Fruit fly (Drosophila melanogaster): Measurements from ENCODE around the gene CG17036.

DNA sequence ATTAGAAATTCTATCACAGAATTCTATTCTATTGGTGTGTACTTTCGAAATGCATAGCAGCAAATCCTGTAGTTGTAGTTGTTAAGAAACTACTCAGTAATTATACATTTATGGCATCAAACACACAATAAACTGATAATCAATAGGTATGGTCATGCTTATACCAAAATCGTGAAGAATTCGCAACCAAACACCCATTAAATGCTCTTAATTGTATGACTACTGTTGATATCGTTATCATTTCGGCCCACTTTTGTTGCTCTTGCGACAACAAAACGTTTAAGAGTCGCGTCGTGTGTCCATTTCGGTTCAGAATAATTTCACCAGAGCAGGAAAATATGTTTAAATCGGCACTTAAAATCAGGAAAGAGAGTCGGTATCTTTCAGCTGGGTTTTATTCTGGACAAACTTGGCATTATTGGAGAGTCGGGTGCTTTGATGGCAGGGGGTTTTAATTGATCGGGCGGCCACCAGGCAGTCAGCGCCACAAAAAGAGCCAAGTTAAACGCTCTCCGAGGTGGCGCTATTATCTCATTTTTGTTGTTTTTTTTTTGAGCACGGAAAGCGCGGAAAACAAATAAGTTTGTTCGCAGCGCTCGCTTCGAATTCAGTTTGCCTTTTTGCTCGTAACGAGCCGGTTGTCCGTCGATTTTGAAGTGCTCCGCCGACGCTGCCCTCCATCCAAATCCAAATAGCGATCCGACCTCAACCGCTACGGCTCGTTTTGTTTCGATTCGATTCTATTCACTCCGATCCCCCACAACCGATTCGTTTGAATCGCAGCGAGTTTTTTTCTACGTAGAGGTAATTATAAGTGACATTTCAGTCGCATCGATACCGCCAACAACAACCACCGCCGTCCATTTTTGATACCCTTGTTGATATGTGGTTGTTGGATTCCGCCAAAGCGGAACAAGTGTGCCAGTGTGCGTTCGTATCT is 18.2 kb upstream of the CG17036 start, which contains the start of gene MRP:
- TF ChIP-seq psq (optimal IDR thresholded peaks at IDR 0.05): no peak
- no peak for TF ChIP-seq usp (GFP tag; optimal IDR thresholded peaks at IDR 0.05)
- TF ChIP-seq CG8478 (optimal IDR thresholded peaks at IDR 0.05): no peak
- no peak for TF ChIP-seq pan (optimal IDR thresholded peaks at IDR 0.05)
